Worm (Caenorhabditis elegans): Measurements from ENCODE around the gene T08G5.2.

ce11 chrV:14023074-14023473, 3.0 kb downstream of the T08G5.2 start, which contains the start of gene T08G5.15:
- TF ChIP-seq skn-1 (tag; optimal IDR thresholded peaks at IDR 0.05) (no peak), nhr-76 (tag; optimal IDR thresholded peaks at IDR 0.05) (no peak), lin-13 (GFP tag; optimal IDR thresholded peaks at IDR 0.05) (no peak), lsy-2 (tag; optimal IDR thresholded peaks at IDR 0.05) (no peak), lin-14 (GFP tag; optimal IDR thresholded peaks at IDR 0.05) (no peak), F16B12.6 (tag; optimal IDR thresholded peaks at IDR 0.05) (no peak), ztf-11 (tag; optimal IDR thresholded peaks at IDR 0.05) (no peak), dpl-1 (GFP tag; optimal IDR thresholded peaks at IDR 0.05) (no peak)

Data from whole organism, L1 larva.